Worm (Caenorhabditis elegans) whole organism, L4 larva: ENCODE data around the gene txt-10.
A peak's percentile ranks its signal among the peaks of the same experiment; 100 is the strongest.

Experiments used
- D1046.2 ChIP-seq: fragments of 200-800 bp; sonication (Bioruptor generic); IDR thresholded peaks from 2 replicates; pipeline ENCODE4 v1.3.6; 2022; ENCODE audit warnings: missing genetic modification characterization, missing compliant biosample characterization
- T20F7.1 ChIP-seq: fragments of 200-800 bp; sonication (Bioruptor generic); optimal IDR thresholded peaks from 2 replicates; lab custom pipeline; 2018; ENCODE audit warnings: mild to moderate bottlenecking, missing genetic modification characterization, missing compliant biosample characterization
- ZK546.5 ChIP-seq, 2 experiments: sonication (generic microtip); optimal IDR thresholded peaks; 2 replicates each; lab custom pipeline; 2017; ENCODE audit warnings: missing biosample characterization in 2 of 2, missing genetic modification characterization in 2 of 2
- ama-1 ChIP-seq: fragments of 150-350 bp; optimal IDR thresholded peaks from 2 replicates; lab custom pipeline; 2014; ENCODE audit warnings: inconsistent platforms, mixed read lengths
- ceh-28 ChIP-seq: fragments of 150-350 bp; optimal IDR thresholded peaks from 2 replicates; lab custom pipeline; 2014; ENCODE audit warnings: missing biosample characterization, missing genetic modification reagents, missing genetic modification characterization
- ceh-82 ChIP-seq: sonication (generic microtip); optimal IDR thresholded peaks from 2 replicates; lab custom pipeline; 2017; ENCODE audit warnings: missing biosample characterization, missing genetic modification characterization
- dpl-1 ChIP-seq: fragments of 150-350 bp; optimal IDR thresholded peaks from 2 replicates; lab custom pipeline; 2014; ENCODE audit warnings: missing biosample characterization, missing genetic modification reagents, missing genetic modification characterization
- fkh-10 ChIP-seq: fragments of 150-350 bp; optimal IDR thresholded peaks from 2 replicates; lab custom pipeline; 2014; ENCODE audit warnings: missing biosample characterization, missing genetic modification reagents, missing genetic modification characterization
- madf-5 ChIP-seq, 2 experiments: fragments of 200-800 bp; sonication (Bioruptor generic); IDR thresholded peaks; 2 replicates each; pipeline ENCODE4 v1.3.6; 2022; ENCODE audit warnings: missing compliant biosample characterization in 2 of 2, missing genetic modification characterization in 2 of 2
- mdl-1 ChIP-seq, 2 experiments: fragments of 150-350 bp in 1 of 2; sonication (generic microtip) in 1 of 2; optimal IDR thresholded peaks; 2 replicates each; lab custom pipeline; 2014 to 2017; ENCODE audit warnings: missing biosample characterization in 2 of 2, missing genetic modification characterization in 2 of 2
- nhr-28 ChIP-seq: fragments of 150-350 bp; optimal IDR thresholded peaks from 2 replicates; lab custom pipeline; 2014; ENCODE audit warnings: missing biosample characterization, missing genetic modification characterization
- pqm-1 ChIP-seq: sonication (generic microtip); optimal IDR thresholded peaks from 2 replicates; lab custom pipeline; 2017; ENCODE audit warnings: missing biosample characterization, missing genetic modification characterization
- snpc-4 ChIP-seq: fragments of 150-350 bp; optimal IDR thresholded peaks from 2 replicates; lab custom pipeline; 2014; ENCODE audit warnings: missing biosample characterization, missing genetic modification characterization
- unc-130 ChIP-seq: sonication (generic microtip); optimal IDR thresholded peaks from 2 replicates; lab custom pipeline; 2016; ENCODE audit warnings: missing genetic modification reagents, missing genetic modification characterization, missing compliant biosample characterization

DNA sequence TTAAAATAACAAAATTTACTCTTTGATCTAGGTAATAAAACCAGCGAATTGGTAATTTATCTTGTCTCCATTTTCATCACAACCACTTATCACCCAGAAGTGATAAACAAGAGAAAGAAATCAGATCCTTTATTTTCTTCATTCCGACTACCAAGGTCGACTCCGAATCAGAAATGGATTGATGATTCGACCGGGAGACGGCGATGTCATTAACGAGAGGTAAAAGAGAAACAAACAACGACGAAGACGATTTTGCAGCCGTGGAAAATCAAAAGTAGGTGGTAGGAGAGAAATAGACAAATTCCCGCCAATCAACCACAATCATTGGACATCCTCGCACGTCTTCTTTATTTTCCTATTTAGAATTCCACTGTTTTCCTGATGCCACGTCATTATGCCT lies 24.5 kb upstream of the txt-10 start:
- TF ChIP-seq ama-1 (lab: Kevin White, UChicago) (no peak), madf-5 (GFP tag; IDR thresholded peaks at IDR 0.05; lab: Robert Waterston, UW) (no peak), ZK546.5 (tag; optimal IDR thresholded peaks at IDR 0.05; lab: Kevin White, UChicago) (no peak), unc-130 (GFP tag; lab: Kevin White, UChicago) (no peak), fkh-10 (no peak), mdl-1 (tag; optimal IDR thresholded peaks at IDR 0.05; lab: Kevin White, UChicago) (no peak), T20F7.1 (GFP tag; lab: Kevin White, UChicago) (no peak), nhr-28 (peak; percentile 49), ceh-28 (tag; lab: Kevin White, UChicago) (no peak), ceh-82 (tag; lab: Kevin White, UChicago) (no peak), pqm-1 (tag; lab: Kevin White, UChicago) (no peak), dpl-1 (GFP tag; lab: Kevin White, UChicago) (no peak), snpc-4 (no peak), D1046.2 (GFP tag; lab: Robert Waterston, UW) (no peak)
